Fruit fly (Drosophila melanogaster) ovary, adult (tissue): ENCODE results near the gene Pdhb.

Source experiments
- CG17801 ChIP-seq: fragments of 200-800 bp; optimal IDR thresholded peaks from 2 replicates; lab custom pipeline; 2019; ENCODE audit warnings: missing biosample characterization, mild to moderate bottlenecking, missing genetic modification characterization, moderate library complexity; ENCODE audit not compliant: partially characterized antibody

The Pdhb gene

DNA sequence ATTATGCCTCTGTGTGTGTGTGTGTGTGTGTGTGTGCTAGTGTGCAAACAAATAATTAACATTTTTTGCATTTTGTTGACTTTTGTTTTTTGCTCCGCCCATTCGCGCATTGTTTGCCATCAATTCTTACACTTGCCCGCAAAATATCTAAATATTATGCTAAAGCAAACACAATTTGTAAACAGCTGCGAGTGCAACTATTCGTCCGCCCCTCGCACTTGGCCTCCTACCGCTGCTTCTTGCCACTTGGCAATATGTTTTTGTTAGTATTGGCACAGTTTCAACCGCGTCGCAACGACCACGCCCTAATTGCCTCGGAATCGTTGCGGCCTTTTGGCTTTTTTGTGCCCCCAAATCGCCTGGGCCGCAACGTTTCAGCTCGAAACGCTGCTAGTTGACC, 35.3 kb upstream of the Pdhb start:
- no peak for TF ChIP-seq CG17801 (GFP tag; lab: Kevin White, UChicago)

DNA sequence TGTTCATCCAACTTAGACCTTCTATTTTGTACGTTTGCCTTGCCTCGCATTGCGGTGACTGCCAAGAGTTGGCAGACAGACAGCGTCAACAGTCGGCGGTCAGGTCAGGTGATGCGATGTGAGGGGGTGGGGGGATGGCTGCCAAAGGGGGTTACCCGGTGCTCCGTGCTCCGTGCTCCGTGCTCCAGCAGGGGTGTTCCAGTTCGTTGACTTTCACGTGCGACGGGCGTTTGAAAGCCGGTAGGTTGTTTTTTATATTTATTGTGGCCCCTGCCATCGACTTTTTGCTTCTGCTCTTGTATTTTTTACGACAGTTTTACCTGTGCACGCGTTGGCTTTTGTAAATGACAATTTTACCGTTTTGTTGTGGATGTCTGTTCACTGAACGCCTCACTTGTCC, 30.8 kb upstream of the Pdhb start:
- TF ChIP-seq CG17801 (GFP tag; lab: Kevin White, UChicago): no peak

DNA sequence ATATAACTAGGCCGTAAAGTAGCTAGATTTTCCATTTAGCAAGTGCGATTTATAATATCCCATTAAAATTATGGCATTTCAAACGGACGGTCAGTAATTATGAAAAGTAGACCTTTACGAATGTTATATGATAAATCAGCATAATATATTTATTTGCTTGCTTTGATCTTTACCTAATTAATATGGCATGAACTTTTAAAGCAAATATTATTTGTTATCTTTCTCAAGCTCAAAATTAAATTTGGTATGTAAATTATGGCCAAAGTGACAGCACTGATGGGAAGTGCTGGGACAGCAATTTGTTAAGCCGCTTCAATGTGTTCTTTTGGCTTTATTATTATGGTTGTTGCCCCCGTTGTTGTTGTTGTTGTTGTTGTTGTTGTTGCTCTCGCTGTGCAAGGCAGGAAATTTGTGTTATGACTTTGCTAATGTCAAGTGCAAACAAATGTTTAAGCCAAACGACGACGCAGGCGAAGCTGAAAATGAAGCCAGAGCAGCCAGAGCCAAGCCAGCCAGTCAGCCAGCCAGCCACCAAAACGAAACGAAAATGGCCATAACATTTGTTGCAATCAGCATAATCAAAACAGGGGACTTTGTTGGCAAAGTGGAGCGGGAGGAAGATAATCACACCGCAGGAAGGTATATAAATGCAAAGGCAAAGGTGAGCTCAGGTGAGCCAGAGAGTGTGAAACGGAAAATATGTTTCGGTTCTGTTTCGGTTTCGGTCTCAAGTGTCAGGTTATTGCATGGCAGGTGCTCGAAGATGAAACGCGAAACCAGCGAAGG, 30.2 kb upstream of the Pdhb start:
- TF ChIP-seq CG17801 (GFP tag; lab: Kevin White, UChicago): no peak

DNA sequence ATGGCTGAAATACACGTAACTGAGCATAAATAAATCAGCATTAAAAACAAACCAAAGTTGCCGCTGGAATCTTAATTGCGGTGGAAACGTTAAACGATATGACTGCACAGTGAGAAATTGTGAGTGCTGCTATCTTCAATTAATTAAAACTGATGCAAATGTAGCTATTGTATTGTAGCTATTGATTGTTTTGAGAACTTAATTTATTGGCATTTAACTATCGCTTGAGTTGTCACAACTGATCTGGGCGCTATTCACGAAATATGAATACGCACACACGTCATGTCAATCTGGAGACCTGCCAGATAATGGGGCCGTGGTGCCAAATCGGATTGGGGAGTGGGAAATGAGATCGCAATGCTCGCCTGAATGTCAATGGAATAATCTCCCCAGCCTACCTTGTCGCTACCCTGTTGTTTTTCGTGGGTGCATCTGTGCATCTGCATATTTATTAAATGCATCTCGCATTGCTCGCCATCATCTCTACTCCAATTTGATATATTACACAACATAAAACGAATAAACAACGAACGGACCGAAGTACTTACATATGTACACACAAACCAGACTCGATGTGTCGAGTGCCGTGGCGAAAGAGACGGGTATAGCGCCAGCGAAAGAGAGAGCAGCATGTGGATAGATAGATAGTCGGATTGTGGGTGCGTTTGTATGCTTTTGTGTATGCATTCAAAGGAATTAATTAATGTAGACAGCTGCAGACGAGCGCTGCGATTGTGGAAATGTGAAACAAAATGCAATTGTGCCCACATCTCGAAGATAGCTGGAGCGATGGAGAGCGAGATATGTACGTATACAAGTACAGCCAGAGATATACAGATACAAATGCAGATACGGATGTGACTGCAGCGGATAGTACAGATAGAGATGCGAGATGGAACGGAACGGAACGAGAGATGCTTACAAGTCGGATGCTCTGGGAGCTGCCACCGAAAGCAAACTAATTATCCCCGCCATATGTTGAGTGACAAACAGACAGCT, 29.1 kb upstream of the Pdhb start:
- TF ChIP-seq CG17801 (GFP tag; lab: Kevin White, UChicago): no peak

DNA sequence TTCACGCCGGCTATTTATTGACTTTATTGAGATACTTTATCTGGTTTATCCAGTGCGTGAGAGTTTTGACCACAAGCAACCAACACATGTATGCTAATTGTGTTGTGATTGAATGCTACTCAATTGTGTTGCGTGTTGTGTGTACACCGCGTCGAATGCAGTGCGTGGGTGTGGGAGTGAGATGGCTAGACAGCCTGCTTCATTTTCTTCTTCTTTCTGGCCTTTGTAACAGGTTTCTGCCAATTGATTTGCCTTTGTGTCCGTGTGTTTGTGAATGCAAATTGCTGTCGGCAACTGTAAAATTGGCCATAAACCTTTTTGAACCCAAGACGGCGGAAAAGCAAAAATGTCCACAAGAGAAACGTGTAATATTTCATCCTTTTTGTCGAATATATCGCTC, 26.0 kb upstream of the Pdhb start:
- TF ChIP-seq CG17801 (GFP tag; lab: Kevin White, UChicago): no peak

DNA sequence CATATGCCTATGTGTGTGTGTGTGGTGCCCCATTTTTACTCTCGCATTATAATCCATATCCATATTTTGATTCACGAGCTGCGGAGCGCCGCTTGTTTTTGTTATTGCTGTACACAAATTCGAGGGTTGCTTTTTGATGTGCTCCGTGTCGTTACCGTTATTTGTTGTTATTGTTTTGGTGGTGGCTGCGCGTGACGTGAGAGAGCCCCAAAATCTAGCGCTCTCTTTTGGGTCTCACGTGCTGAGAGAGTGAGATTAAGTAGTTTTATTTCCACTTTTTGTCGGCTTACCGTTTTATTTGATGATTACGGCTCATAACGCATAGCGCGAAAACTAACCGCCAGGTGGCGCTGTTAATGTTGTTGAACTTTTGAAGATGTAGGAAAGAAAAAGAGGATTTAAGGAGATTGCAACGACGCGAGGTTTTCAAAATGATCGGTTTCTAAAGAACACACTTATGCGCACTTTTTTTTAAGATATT, 25.5 kb upstream of the Pdhb start:
- no peak for TF ChIP-seq CG17801 (GFP tag; lab: Kevin White, UChicago)

DNA sequence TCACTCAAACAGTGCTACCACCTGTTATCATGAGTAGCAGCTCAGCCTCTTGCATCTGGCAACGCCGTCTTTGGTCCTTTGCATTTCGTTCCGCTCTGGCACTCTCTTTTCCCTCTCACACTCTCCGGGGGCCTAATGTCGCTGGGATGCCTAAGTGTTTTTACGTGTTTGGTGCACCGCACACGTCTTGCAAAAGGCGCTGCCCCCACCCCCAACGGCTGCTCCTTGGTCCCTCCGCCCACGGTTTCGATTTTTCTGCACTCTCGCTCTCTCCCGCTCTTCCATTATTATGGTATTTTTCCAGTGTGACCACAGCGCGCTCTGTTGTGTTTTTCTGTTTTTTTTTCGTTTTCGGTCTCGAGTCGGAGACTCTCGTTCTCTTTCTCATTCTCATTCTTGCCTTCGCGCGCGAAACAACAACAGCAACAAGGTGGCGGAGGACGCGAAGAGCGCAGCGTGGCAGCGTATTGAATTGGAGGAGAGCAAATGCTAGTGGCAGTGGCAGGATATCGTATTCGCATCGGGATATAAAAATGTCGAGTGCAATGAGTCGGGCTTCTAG, 24.9 kb upstream of the Pdhb start:
- no peak for TF ChIP-seq CG17801 (GFP tag; lab: Kevin White, UChicago)

DNA sequence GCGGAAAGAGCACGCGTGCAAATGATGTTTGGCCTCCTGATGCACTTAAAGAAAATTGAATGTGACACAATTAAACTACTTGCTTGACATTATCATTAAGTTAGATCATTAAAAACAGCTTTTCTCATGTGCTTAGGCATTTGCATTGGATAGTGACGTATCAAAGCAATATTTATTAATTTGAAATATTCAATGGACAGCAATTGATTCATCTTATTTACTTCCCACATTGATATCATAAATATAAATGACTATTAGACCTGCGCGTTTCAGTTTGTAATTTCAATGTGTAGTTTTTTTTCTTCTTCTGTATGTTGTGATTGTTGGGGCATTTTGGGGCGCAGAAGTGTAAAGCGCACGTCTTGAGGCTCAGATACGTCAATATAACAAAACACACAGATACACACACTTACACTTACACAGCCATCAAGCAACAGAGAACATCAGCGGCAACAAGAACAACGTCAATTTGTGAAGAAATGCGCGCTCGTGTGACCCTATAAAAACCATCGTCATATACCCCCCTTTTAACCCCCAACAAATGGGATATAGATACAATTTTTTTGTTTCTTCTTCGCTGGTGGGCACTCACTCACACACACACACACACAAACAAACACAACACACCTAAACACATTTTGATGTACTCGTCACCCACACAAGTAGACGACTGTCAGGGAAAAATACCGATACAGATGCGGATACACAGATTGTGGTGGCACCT, 23.8 kb upstream of the Pdhb start:
- TF ChIP-seq CG17801 (GFP tag; lab: Kevin White, UChicago): no peak

DNA sequence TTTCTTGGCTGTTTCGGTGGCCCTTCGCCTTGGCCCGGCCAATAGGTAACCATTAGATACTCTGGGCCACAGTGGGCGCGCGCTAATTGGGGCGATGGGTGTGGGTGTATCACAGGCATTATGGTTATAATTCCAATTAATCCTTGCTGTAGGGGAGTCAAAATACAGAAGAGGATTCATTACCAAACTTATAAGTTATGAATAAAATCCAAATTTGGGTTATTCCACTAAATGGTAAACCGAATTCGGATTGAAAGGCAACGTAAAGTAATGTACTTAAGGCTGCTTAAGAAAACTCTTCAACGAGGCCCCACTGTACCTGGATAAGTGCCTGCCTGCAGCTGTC, 23.2 kb upstream of the Pdhb start:
- no peak for TF ChIP-seq CG17801 (GFP tag; lab: Kevin White, UChicago)

DNA sequence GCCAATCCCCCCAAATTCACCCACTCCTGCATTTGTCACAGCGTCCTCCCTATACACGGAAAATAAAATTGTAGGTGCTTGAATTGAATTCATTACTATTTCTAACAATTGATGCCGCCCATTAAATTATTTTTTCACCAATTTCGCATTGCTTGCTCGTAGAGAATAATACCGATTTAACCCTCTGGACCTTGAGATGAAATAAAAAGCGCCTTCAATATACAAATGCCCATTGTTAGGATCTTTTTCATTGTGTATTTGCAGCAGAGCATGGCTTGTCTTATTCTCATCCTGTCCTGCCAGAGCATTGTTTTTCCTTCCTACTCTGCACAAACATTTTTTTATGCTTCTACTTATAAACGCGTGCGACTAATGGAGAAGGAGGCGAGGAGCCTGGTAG, 21.3 kb upstream of the Pdhb start:
- TF ChIP-seq CG17801 (GFP tag; lab: Kevin White, UChicago): no peak

DNA sequence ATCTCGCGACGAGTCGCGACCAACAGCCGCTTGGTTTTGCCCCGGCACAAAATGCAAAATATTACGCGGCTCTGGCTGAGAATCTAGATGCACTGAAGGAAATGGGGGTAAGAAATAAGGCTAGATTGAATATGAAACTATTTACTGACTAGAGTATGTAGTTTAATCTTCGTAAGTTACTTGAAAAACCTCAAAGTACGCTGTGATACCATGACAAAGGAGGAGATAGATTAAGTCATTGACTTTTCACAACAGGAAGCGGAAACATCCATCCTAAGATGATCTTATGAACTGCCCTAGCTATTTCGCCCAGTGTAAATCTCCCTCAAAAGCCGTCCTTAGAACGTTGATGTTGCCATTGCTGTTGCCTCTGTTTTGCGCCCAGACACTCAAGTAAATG, 18.7 kb upstream of the Pdhb start:
- TF ChIP-seq CG17801 (GFP tag; lab: Kevin White, UChicago): no peak

DNA sequence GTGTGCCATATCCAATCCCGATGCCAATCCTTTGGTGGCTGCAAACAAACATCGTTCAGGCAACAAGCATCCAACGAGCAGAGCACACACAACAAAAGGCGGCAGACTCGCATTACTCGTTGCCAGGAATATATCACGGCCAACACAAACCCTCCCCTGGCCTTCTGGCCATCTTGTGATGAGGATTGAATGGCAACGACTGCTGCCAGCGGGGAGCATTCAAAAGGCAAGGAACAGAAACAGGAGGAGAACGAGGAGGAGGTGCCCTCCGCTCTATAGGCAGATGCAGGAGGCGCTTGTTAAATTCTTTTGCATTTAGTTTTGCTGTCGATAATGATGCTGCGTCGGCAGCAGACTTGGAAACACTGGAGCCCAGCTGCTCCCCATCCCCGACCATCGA, 17.3 kb upstream of the Pdhb start:
- no peak for TF ChIP-seq CG17801 (GFP tag; lab: Kevin White, UChicago)

DNA sequence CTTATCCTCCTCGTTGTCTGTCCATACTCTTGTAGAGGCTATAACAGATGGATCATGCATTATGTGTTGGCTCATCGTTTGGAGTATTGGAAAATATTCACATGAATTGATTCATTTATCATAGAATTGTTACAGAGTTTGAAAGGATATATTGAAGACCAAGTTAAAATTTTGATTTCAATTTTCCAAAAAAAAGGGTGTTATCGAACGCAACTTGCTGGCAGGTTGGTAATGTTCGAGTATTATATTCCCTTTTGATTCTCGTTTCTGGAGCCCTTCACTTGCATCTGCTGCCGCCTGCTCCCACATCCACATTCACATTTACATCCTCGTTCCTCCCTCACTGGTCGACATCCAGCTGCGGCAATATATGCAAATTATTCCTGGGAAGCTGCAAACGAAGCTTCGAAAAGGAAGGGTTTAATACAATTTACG, 16.8 kb upstream of the Pdhb start:
- TF ChIP-seq CG17801 (GFP tag; lab: Kevin White, UChicago): no peak

DNA sequence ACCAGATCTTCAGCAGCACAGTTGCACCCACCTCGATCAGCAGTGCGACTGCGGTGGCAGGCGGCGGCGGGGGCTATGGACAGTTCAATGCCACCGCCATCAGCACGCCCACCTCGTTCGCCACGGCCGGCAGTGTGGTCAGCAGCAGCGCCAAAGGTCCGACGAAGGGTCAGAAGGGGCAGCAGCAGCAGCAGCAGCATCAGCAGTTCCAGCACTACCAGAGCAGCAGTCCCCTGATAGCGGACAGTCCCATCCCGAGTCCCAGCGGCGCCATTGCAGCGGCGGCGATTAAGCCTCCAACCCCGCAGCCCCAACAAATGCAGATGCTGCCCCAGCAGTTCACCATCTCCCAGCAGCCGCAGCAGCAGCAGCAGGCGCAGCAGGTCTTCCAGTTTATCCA, 14.8 kb upstream of the Pdhb start:
- TF ChIP-seq CG17801 (GFP tag; lab: Kevin White, UChicago): no peak

DNA sequence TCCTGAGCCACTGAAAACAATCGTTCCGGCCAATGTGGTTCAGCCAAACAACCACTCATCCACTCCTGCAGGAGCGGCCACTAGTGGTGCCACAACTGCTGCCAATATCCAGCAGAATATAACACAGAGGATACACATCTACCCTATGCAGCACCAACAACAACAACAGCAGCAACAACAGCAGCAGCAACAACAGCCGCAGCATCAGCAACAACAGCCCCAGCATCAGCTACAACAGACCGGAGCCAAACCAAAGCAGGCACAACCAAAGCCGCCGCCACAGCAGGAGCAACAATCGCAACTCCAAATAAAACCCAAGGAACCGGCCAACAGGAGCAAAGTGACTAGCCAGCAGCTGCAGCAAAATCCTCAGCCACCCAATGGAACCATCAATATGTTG, 9.6 kb upstream of the Pdhb start:
- no peak for TF ChIP-seq CG17801 (GFP tag; lab: Kevin White, UChicago)
